Fruit fly (Drosophila melanogaster): ENCODE results near the gene CG4592.
A peak's percentile ranks its signal among the peaks of the same experiment; 100 is the strongest.

CG4592 gene

dm6 chr2L:9897296-9897695, 24.1 kb upstream of the CG4592 start, which contains the start of gene RpS2 (continued):
- TF ChIP-seq phol (tag; optimal IDR thresholded peaks at IDR 0.05) (peak; percentile 96), CG3726 (GFP tag; IDR thresholded peaks at IDR 0.05) (no peak), Mes4 (GFP tag; optimal IDR thresholded peaks at IDR 0.05) (peak; percentile 23), CG18764 (GFP tag; optimal IDR thresholded peaks at IDR 0.05) (no peak), Kr (GFP tag; optimal IDR thresholded peaks at IDR 0.05) (no peak), CG16813 (GFP tag; IDR thresholded peaks at IDR 0.05; ENCODE audit: partially characterized antibody) (peak; percentile 99), Asciz (GFP tag; optimal IDR thresholded peaks at IDR 0.05) (peak; percentile 11), kay (GFP tag; optimal IDR thresholded peaks at IDR 0.05) (no peak), Scr (GFP tag; IDR thresholded peaks at IDR 0.05; ENCODE audit: partially characterized antibody) (peak; percentile 99), CG12744 (GFP tag; optimal IDR thresholded peaks at IDR 0.05) (no peak), lmd (GFP tag; IDR thresholded peaks at IDR 0.05) (no peak), CG18619 (GFP tag; optimal IDR thresholded peaks at IDR 0.05) (peak; percentile 47), NC2β (GFP tag; optimal IDR thresholded peaks at IDR 0.05) (peak; percentile 83), fd3F (GFP tag; optimal IDR thresholded peaks at IDR 0.05) (no peak), CG13296 (GFP tag; optimal IDR thresholded peaks at IDR 0.05) (peak; percentile 44), CG3281 (GFP tag; optimal IDR thresholded peaks at IDR 0.05) (peak; percentile 37), chm (GFP tag; IDR thresholded peaks at IDR 0.05) (peak; percentile 87), tx (GFP tag; optimal IDR thresholded peaks at IDR 0.05) (no peak), Doc3 (GFP tag; IDR thresholded peaks at IDR 0.05; ENCODE audit: partially characterized antibody) (peak; percentile 99), CG1603 (tag; optimal IDR thresholded peaks at IDR 0.05) (peak; percentile 90), vnd (GFP tag; IDR thresholded peaks at IDR 0.05; ENCODE audit: partially characterized antibody) (peak; percentile 98), CG7271 (tag; optimal IDR thresholded peaks at IDR 0.05) (no peak), CG14860 (GFP tag; IDR thresholded peaks at IDR 0.05; ENCODE audit: partially characterized antibody) (peak; percentile 98), salm (tag; optimal IDR thresholded peaks at IDR 0.05) (peak; percentile 60), row (GFP tag; IDR thresholded peaks at IDR 0.05) (peak; percentile 83), CG11456 (GFP tag; IDR thresholded peaks at IDR 0.05) (0 out of 3 replicates have a peak, but pooled peaks have one; percentile 6), nom (GFP tag; optimal IDR thresholded peaks at IDR 0.05) (peak; percentile 75), Bgb (GFP tag; IDR thresholded peaks at IDR 0.05; ENCODE audit: partially characterized antibody) (peak; percentile 100), otp (GFP tag; IDR thresholded peaks at IDR 0.05) (no peak), MTF-1 (GFP tag; optimal IDR thresholded peaks at IDR 0.05; ENCODE audit: borderline replicate concordance) (peak; percentile 2), bab2 (GFP tag; optimal IDR thresholded peaks at IDR 0.05) (no peak), Elba2 (GFP tag; optimal IDR thresholded peaks at IDR 0.05) (no peak), dpn (GFP tag; optimal IDR thresholded peaks at IDR 0.05) (peak; percentile 24 to 26), HHEX (GFP tag; optimal IDR thresholded peaks at IDR 0.05) (peak; percentile 35), nau (GFP tag; optimal IDR thresholded peaks at IDR 0.05) (peak; percentile 64), pfk (GFP tag; optimal IDR thresholded peaks at IDR 0.05) (peak; percentile 64), wor (GFP tag; IDR thresholded peaks at IDR 0.05) (no peak), CG6765 (GFP tag; optimal IDR thresholded peaks at IDR 0.05) (no peak), chn (GFP tag; optimal IDR thresholded peaks at IDR 0.05) (peak; percentile 14), hth (optimal IDR thresholded peaks at IDR 0.05) (no peak), CG10366 (GFP tag; IDR thresholded peaks at IDR 0.05) (no peak), tin (GFP tag; optimal IDR thresholded peaks at IDR 0.05) (no peak), stc (GFP tag; IDR thresholded peaks at IDR 0.05) (no peak), trh (GFP tag; optimal IDR thresholded peaks at IDR 0.05) (no peak), slbo (GFP tag; IDR thresholded peaks at IDR 0.05) (peak; percentile 64), CG14050 (GFP tag; IDR thresholded peaks at IDR 0.05) (no peak), CG14667 (GFP tag; IDR thresholded peaks at IDR 0.05) (no peak), CG7839 (tag; optimal IDR thresholded peaks at IDR 0.05) (peak; percentile 38), CG14014 (GFP tag; IDR thresholded peaks at IDR 0.05) (no peak), pum (GFP tag; optimal IDR thresholded peaks at IDR 0.05) (no peak), CG2129 (GFP tag; IDR thresholded peaks at IDR 0.05; ENCODE audit: partially characterized antibody) (peak; percentile 95)
